Worm (Caenorhabditis elegans): ENCODE data around the gene srsx-17.

DNA sequence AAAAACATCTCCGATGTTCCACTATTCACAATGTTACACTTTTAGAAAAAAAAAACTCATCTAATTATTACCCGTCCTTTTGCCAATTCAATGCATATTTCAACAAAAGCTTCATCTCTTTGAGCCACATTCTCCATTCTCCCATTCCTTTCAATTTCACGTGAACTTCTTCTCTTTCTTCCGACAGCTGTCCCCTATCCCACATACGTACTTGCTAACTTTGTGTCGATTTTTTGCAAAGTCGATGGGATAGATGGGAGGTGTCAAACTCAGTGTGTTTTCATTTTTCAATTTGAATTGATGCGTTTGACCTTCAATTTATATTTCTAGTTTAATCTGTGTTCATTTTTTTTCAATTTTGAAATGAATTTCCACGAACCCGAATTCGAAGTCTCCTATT is 36.2 kb upstream of the srsx-17 start:
- TF ChIP-seq hlh-4 (tag; optimal IDR thresholded peaks at IDR 0.05): no peak
- TF ChIP-seq snpc-4 (tag; optimal IDR thresholded peaks at IDR 0.05): no peak

Data from whole organism, L1 larva.